Fruit fly (Drosophila melanogaster) whole organism: Measurements from ENCODE around the gene goe.

Experiments used
- CG8478 ChIP-seq: fragments of >200 bp; optimal IDR thresholded peaks from 2 replicates; lab custom pipeline; 2018; ENCODE audit warnings: inconsistent platforms
- Dll ChIP-seq: fragments of >200 bp; optimal IDR thresholded peaks from 2 replicates; lab custom pipeline; 2017
- EcR ChIP-seq, 2 experiments: fragments of >200 bp; optimal IDR thresholded peaks; 2 replicates each; lab custom pipeline; 2017; ENCODE audit warnings: missing biosample characterization in 2 of 2, missing genetic modification characterization in 2 of 2, missing genetic modification reagents in 2 of 2
- pan ChIP-seq: fragments of >200 bp; optimal IDR thresholded peaks from 2 replicates; lab custom pipeline; 2017
- psq ChIP-seq: fragments of >200 bp; optimal IDR thresholded peaks from 2 replicates; lab custom pipeline; 2017
- usp ChIP-seq: fragments of >200 bp; optimal IDR thresholded peaks from 2 replicates; lab custom pipeline; 2017; ENCODE audit warnings: missing biosample characterization, missing genetic modification characterization, mixed read lengths

Gene goe

dm6 chrX:16692325-16692724 lies 59.4 kb downstream of the goe start:
- no peak for TF ChIP-seq CG8478 (lab: Kevin White, UChicago)
- no peak for TF ChIP-seq Dll (lab: Kevin White, UChicago)
- no peak for TF ChIP-seq usp (GFP tag; lab: Kevin White, UChicago)
- TF ChIP-seq EcR (GFP tag; optimal IDR thresholded peaks at IDR 0.05; lab: Kevin White, UChicago) = no peak
- TF ChIP-seq pan (lab: Kevin White, UChicago) = no peak
- no peak for TF ChIP-seq psq (lab: Kevin White, UChicago)

dm6 chrX:16691440-16691839 lies 60.3 kb downstream of the goe start:
- TF ChIP-seq usp (GFP tag; lab: Kevin White, UChicago) (no peak), CG8478 (lab: Kevin White, UChicago) (no peak), psq (lab: Kevin White, UChicago) (no peak), pan (lab: Kevin White, UChicago) (no peak), EcR (GFP tag; optimal IDR thresholded peaks at IDR 0.05; lab: Kevin White, UChicago) (no peak), Dll (lab: Kevin White, UChicago) (no peak)

- TF ChIP-seq usp (GFP tag; lab: Kevin White, UChicago) (no peak), pan (lab: Kevin White, UChicago) (no peak), Dll (lab: Kevin White, UChicago) (no peak), EcR (GFP tag; optimal IDR thresholded peaks at IDR 0.05; lab: Kevin White, UChicago) (no peak), CG8478 (lab: Kevin White, UChicago) (no peak), psq (lab: Kevin White, UChicago) (no peak)
These were observed 61.2 kb downstream of the goe start for dm6 chrX:16690499-16690898.

- no peak for TF ChIP-seq CG8478 (lab: Kevin White, UChicago)
- TF ChIP-seq EcR (GFP tag; optimal IDR thresholded peaks at IDR 0.05; lab: Kevin White, UChicago) = no peak
- no peak for TF ChIP-seq Dll (lab: Kevin White, UChicago)
- no peak for TF ChIP-seq pan (lab: Kevin White, UChicago)
- TF ChIP-seq psq (lab: Kevin White, UChicago) = no peak
- TF ChIP-seq usp (GFP tag; lab: Kevin White, UChicago) = no peak
These were observed 61.7 kb downstream of the goe start for dm6 chrX:16689966-16690365.

dm6 chrX:16689339-16689738 lies 62.4 kb downstream of the goe start:
- TF ChIP-seq EcR (GFP tag; optimal IDR thresholded peaks at IDR 0.05; lab: Kevin White, UChicago) = no peak
- TF ChIP-seq psq (lab: Kevin White, UChicago) = no peak
- no peak for TF ChIP-seq CG8478 (lab: Kevin White, UChicago)
- no peak for TF ChIP-seq usp (GFP tag; lab: Kevin White, UChicago)
- TF ChIP-seq Dll (lab: Kevin White, UChicago) = no peak
- no peak for TF ChIP-seq pan (lab: Kevin White, UChicago)

dm6 chrX:16688106-16688459 lies 63.6 kb downstream of the goe start:
- no peak for TF ChIP-seq usp (GFP tag; lab: Kevin White, UChicago)
- TF ChIP-seq pan (lab: Kevin White, UChicago) = no peak
- TF ChIP-seq Dll (lab: Kevin White, UChicago) = no peak
- TF ChIP-seq CG8478 (lab: Kevin White, UChicago) = no peak
- TF ChIP-seq psq (lab: Kevin White, UChicago) = no peak

- TF ChIP-seq Dll (lab: Kevin White, UChicago) (no peak), psq (lab: Kevin White, UChicago) (no peak), usp (GFP tag; lab: Kevin White, UChicago) (no peak), EcR (GFP tag; optimal IDR thresholded peaks at IDR 0.05; lab: Kevin White, UChicago) (no peak), pan (lab: Kevin White, UChicago) (no peak), CG8478 (lab: Kevin White, UChicago) (no peak)
These were observed 64.2 kb downstream of the goe start for dm6 chrX:16687400-16688105.

dm6 chrX:16683765-16684164 lies 67.9 kb downstream of the goe start, which contains the start of gene Axs:
Axs (minus strand) TSS chrX:16683895.
- no peak for TF ChIP-seq Dll (lab: Kevin White, UChicago)
- no peak for TF ChIP-seq pan (lab: Kevin White, UChicago)
- no peak for TF ChIP-seq CG8478 (lab: Kevin White, UChicago)
- no peak for TF ChIP-seq psq (lab: Kevin White, UChicago)
- no peak for TF ChIP-seq usp (GFP tag; lab: Kevin White, UChicago)
- TF ChIP-seq EcR (GFP tag; optimal IDR thresholded peaks at IDR 0.05; lab: Kevin White, UChicago) = no peak

- no peak for TF ChIP-seq Dll (lab: Kevin White, UChicago)
- TF ChIP-seq pan (lab: Kevin White, UChicago) = no peak
- no peak for TF ChIP-seq usp (GFP tag; lab: Kevin White, UChicago)
These were observed 72.8 kb downstream of the goe start, which contains the start of the genes CG13010 and sing for dm6 chrX:16678845-16679347. CG13010 (minus strand) TSS chrX:16678945. sing (plus strand) TSS chrX:16679297.
